Worm (Caenorhabditis elegans): ENCODE results near the gene gst-5.
"Not testable (repeated sequence)": the region's sequence is repeated elsewhere in the genome, so short reads cannot be mapped to it uniquely, and the experiment has no call there.

The gst-5 gene

ce11 chrII:10950107-10950679, at the start of gene gst-5 (continued):
- TF ChIP-seq C34B4.2 (tag; optimal IDR thresholded peaks at IDR 0.05) (no peak), hlh-17 (GFP tag; optimal IDR thresholded peaks at IDR 0.05; ENCODE audit: borderline replicate concordance) (no peak), swsn-7 (tag; optimal IDR thresholded peaks at IDR 0.05) (peak; percentile 43), mdl-1 (tag; optimal IDR thresholded peaks at IDR 0.05) (peak in 1 of 2 experiments; percentile 9), nhr-12 (tag; optimal IDR thresholded peaks at IDR 0.05) (no peak), ztf-11 (tag; optimal IDR thresholded peaks at IDR 0.05) (no peak), nhr-47 (tag; optimal IDR thresholded peaks at IDR 0.05) (peak; percentile 50), aha-1 (tag; optimal IDR thresholded peaks at IDR 0.05) (no peak), nhr-19 (GFP tag; conservative IDR thresholded peaks at IDR 0.05) (peak; percentile 19; the same call in 1 of the 2 replicates), nhr-77 (tag; optimal IDR thresholded peaks at IDR 0.05) (peak; percentile 54), nhr-85 (tag) (peak; percentile 84), unc-130 (tag; optimal IDR thresholded peaks at IDR 0.05) (no peak), efl-3 (GFP tag; optimal IDR thresholded peaks at IDR 0.05) (no peak), unc-98 (GFP tag; IDR thresholded peaks at IDR 0.05) (no peak), vab-15 (tag; optimal IDR thresholded peaks at IDR 0.05) (no peak), mef-2 (tag; optimal IDR thresholded peaks at IDR 0.05) (no peak), unc-86 (tag; optimal IDR thresholded peaks at IDR 0.05) (no peak), elt-2 (tag; optimal IDR thresholded peaks at IDR 0.05) (peak; percentile 16), dpl-1 (GFP tag; optimal IDR thresholded peaks at IDR 0.05) (peak; percentile 15 to 28 (median 18)), hlh-4 (tag; optimal IDR thresholded peaks at IDR 0.05) (no peak), grh-1 (GFP tag; IDR thresholded peaks at IDR 0.05) (no peak), zag-1 (tag; optimal IDR thresholded peaks at IDR 0.05) (no peak), egl-27 (tag; optimal IDR thresholded peaks at IDR 0.05) (peak in 1 of 2 experiments; percentile 13), ceh-90 (tag; optimal IDR thresholded peaks at IDR 0.05) (no peak), fkh-8 (tag; optimal IDR thresholded peaks at IDR 0.05) (peak; percentile 59)

- TF ChIP-seq rnt-1 (tag; optimal IDR thresholded peaks at IDR 0.05), result no peak
- TF ChIP-seq ceh-8 (GFP tag; optimal IDR thresholded peaks at IDR 0.05), result no peak
- TF ChIP-seq ztf-11 (tag; optimal IDR thresholded peaks at IDR 0.05), result no peak
- no peak for TF ChIP-seq unc-86 (tag; optimal IDR thresholded peaks at IDR 0.05)
- no peak for TF ChIP-seq nhr-90 (tag; optimal IDR thresholded peaks at IDR 0.05; ENCODE audit: poor library complexity)
- TF ChIP-seq nhr-84 (tag; optimal IDR thresholded peaks at IDR 0.05), result no peak
- no peak for TF ChIP-seq lin-13 (GFP tag; optimal IDR thresholded peaks at IDR 0.05)
- TF ChIP-seq sup-37 (GFP tag; optimal IDR thresholded peaks at IDR 0.05), result no peak
- TF ChIP-seq fos-1 (tag; optimal IDR thresholded peaks at IDR 0.05), result no peak
- no peak for TF ChIP-seq ceh-63 (GFP tag; optimal IDR thresholded peaks at IDR 0.05)
These were observed 48.0 kb upstream of the gst-5 start, which contains the start of gene gly-1 for ce11 chrII:10902104-10902503. gly-1 (minus strand) TSS chrII:10902204.

- TF ChIP-seq ceh-63 (GFP tag; optimal IDR thresholded peaks at IDR 0.05); ztf-11 (tag; optimal IDR thresholded peaks at IDR 0.05); aha-1 (tag; optimal IDR thresholded peaks at IDR 0.05): not testable (repeated sequence)
These were observed 45.8 kb upstream of the gst-5 start, which contains the start of gene sra-12 for ce11 chrII:10904379-10904778. sra-12 (minus strand) TSS chrII:10904479.

ce11 chrII:10910219-10910618, 39.9 kb upstream of the gst-5 start, which contains the start of gene sra-11:
sra-11 (minus strand) TSS chrII:10910319.
- no peak for TF ChIP-seq mef-2 (tag; optimal IDR thresholded peaks at IDR 0.05)
- TF ChIP-seq dsc-1 (tag; optimal IDR thresholded peaks at IDR 0.05), result no peak
- no peak for TF ChIP-seq vab-15 (tag; optimal IDR thresholded peaks at IDR 0.05)
- no peak for TF ChIP-seq efl-3 (GFP tag; optimal IDR thresholded peaks at IDR 0.05)
- TF ChIP-seq pax-3 (tag; optimal IDR thresholded peaks at IDR 0.05), result no peak
- no peak for TF ChIP-seq unc-130 (tag; optimal IDR thresholded peaks at IDR 0.05)
- no peak for TF ChIP-seq nhr-19 (GFP tag; conservative IDR thresholded peaks at IDR 0.05)
- TF ChIP-seq ceh-82 (tag; optimal IDR thresholded peaks at IDR 0.05), result no peak
- no peak for TF ChIP-seq ceh-88 (GFP tag; IDR thresholded peaks at IDR 0.05)
- no peak for TF ChIP-seq aly-2 (tag; optimal IDR thresholded peaks at IDR 0.05)
- no peak for TF ChIP-seq C16A3.4 (tag; optimal IDR thresholded peaks at IDR 0.05)
- TF ChIP-seq fkh-4 (tag; optimal IDR thresholded peaks at IDR 0.05; ENCODE audit: borderline replicate concordance), result no peak
- TF ChIP-seq pag-3 (tag; optimal IDR thresholded peaks at IDR 0.05; ENCODE audit: borderline replicate concordance, insufficient read depth), result no peak
- TF ChIP-seq nhr-71 (tag; optimal IDR thresholded peaks at IDR 0.05), result no peak
- no peak for TF ChIP-seq F16B12.6 (tag; optimal IDR thresholded peaks at IDR 0.05)
- no peak for TF ChIP-seq nhr-11 (tag; optimal IDR thresholded peaks at IDR 0.05)
- TF ChIP-seq hlh-17 (GFP tag; optimal IDR thresholded peaks at IDR 0.05; ENCODE audit: borderline replicate concordance), result no peak
- TF ChIP-seq dpl-1 (GFP tag; optimal IDR thresholded peaks at IDR 0.05), result no peak
- TF ChIP-seq ama-1 (optimal IDR thresholded peaks at IDR 0.05), result no peak
- no peak for TF ChIP-seq tlp-1 (tag; optimal IDR thresholded peaks at IDR 0.05)

Measured in whole organism, L1 larva.